Worm (Caenorhabditis elegans) whole organism, mixed stage, embryonic: ENCODE results near the gene F36A4.2.

Experiments
- cnd-1 ChIP-seq: fragments of 200-800 bp; sonication (Bioruptor generic); optimal IDR thresholded peaks from 2 replicates; lab custom pipeline; 2018; ENCODE audit warnings: mild to moderate bottlenecking, missing genetic modification characterization, missing compliant biosample characterization
- elt-3 ChIP-seq: fragments of 150-350 bp; optimal IDR thresholded peaks from 2 replicates; lab custom pipeline; 2014; ENCODE audit warnings: missing biosample characterization, missing genetic modification characterization
- lin-32 ChIP-seq: fragments of 200-800 bp; sonication (Bioruptor generic); optimal IDR thresholded peaks from 2 replicates; lab custom pipeline; 2018; ENCODE audit warnings: mild to moderate bottlenecking, missing genetic modification characterization, missing compliant biosample characterization
- lsy-2 ChIP-seq: fragments of 150-350 bp; optimal IDR thresholded peaks from 2 replicates; lab custom pipeline; 2014; ENCODE audit warnings: missing biosample characterization, missing genetic modification characterization
- nhr-76 ChIP-seq: sonication (generic microtip); optimal IDR thresholded peaks from 2 replicates; lab custom pipeline; 2017; ENCODE audit warnings: missing biosample characterization, missing genetic modification characterization
- pha-4 ChIP-seq: fragments of 150-350 bp; optimal IDR thresholded peaks from 2 replicates; lab custom pipeline; 2018; ENCODE audit warnings: missing biosample characterization, missing genetic modification reagents, missing genetic modification characterization
- tbx-8 ChIP-seq: fragments of 200-800 bp; sonication (Bioruptor generic); optimal IDR thresholded peaks from 2 replicates; lab custom pipeline; 2018; ENCODE audit warnings: mild to moderate bottlenecking, missing genetic modification characterization, moderate library complexity, missing compliant biosample characterization
- unc-39 ChIP-seq: fragments of 150-350 bp; optimal IDR thresholded peaks from 2 replicates; lab custom pipeline; 2014; ENCODE audit warnings: missing biosample characterization, missing genetic modification characterization
- unc-62 ChIP-seq: fragments of 150-350 bp; optimal IDR thresholded peaks from 2 replicates; lab custom pipeline; 2014; ENCODE audit warnings: missing biosample characterization, missing genetic modification reagents, missing genetic modification characterization
- zip-8 ChIP-seq: fragments of 150-350 bp; optimal IDR thresholded peaks from 2 replicates; lab custom pipeline; 2014; ENCODE audit warnings: missing biosample characterization, missing genetic modification characterization
- ztf-11 ChIP-seq: fragments of 150-350 bp; optimal IDR thresholded peaks from 2 replicates; lab custom pipeline; 2014; ENCODE audit warnings: missing biosample characterization, missing genetic modification characterization

DNA sequence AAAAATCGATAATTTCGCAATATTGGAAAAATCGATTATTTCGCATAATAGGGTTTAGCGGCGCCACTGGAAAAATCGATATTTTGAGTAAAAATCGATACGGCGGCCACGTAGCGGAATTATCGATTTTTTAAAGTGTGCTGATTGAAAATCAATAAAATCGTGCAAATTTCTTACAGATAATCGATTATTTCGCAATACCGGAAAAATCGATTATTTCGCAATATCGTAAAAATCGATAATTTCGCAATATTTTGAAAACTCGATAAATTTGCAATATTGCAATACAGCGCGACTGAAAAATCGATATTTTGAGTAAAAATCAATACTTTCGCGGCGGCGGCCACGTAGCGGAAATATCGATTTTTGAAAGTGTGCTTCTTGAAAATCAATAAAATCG lies 46.6 kb downstream of the F36A4.2 start:
- no peak for TF ChIP-seq nhr-76 (tag; lab: Kevin White, UChicago)
- TF ChIP-seq unc-39 (tag; lab: Kevin White, UChicago), result no peak
- TF ChIP-seq ztf-11 (tag; lab: Kevin White, UChicago), result no peak
- no peak for TF ChIP-seq zip-8
- no peak for TF ChIP-seq lin-32 (GFP tag; lab: Kevin White, UChicago)
- TF ChIP-seq tbx-8 (GFP tag; lab: Kevin White, UChicago), result no peak
- TF ChIP-seq cnd-1, result no peak
- TF ChIP-seq elt-3, result no peak
- TF ChIP-seq pha-4 (tag; lab: Kevin White, UChicago), result no peak
- TF ChIP-seq unc-62 (GFP tag; lab: Kevin White, UChicago), result no peak
- no peak for TF ChIP-seq lsy-2
